Worm (Caenorhabditis elegans) whole organism, L1 larva: ENCODE results near the gene srh-128.

Source experiments
- lin-35 ChIP-seq, 2 experiments: fragments of 150-350 bp; optimal IDR thresholded peaks; 2 replicates each; lab custom pipeline; 2014; ENCODE audit warnings: missing biosample characterization in 2 of 2, missing genetic modification characterization in 2 of 2, missing genetic modification reagents in 2 of 2
- unc-62 ChIP-seq: fragments of 150-350 bp; optimal IDR thresholded peaks from 2 replicates; lab custom pipeline; 2014; ENCODE audit warnings: missing biosample characterization, missing genetic modification reagents, missing genetic modification characterization

- TF ChIP-seq lin-35 (GFP tag; optimal IDR thresholded peaks at IDR 0.05; lab: Kevin White, UChicago) (no peak), unc-62 (no peak)
Measured at ce11 chrII:2736156-2736728, 31.1 kb upstream of the srh-128 start, which contains the start of gene T05A8.8.
